Fruit fly (Drosophila melanogaster) whole organism, pupa: ENCODE results near the gene Inx7.

Experiments used
- CG14655 ChIP-seq: fragments of 200-800 bp; sonication (Bioruptor generic); optimal IDR thresholded peaks from 3 replicates; lab custom pipeline; 2017; ENCODE audit warnings: mild to moderate bottlenecking, missing biosample characterization, missing genetic modification reagents, missing genetic modification characterization
- D1 ChIP-seq: fragments of 200-800 bp; sonication (Bioruptor generic); optimal IDR thresholded peaks from 2 replicates; lab custom pipeline; 2018; ENCODE audit warnings: missing biosample characterization, mild to moderate bottlenecking, missing genetic modification characterization, moderate library complexity

dm6 chrX:6990105-6990504 lies 3.3 kb downstream of the Inx7 start:
- TF ChIP-seq D1 = no peak
- peak; percentile 38 for TF ChIP-seq CG14655 (GFP tag; lab: Kevin White, UChicago)
